Worm (Caenorhabditis elegans): ENCODE results near the gene nhr-18.

nhr-18 gene

DNA sequence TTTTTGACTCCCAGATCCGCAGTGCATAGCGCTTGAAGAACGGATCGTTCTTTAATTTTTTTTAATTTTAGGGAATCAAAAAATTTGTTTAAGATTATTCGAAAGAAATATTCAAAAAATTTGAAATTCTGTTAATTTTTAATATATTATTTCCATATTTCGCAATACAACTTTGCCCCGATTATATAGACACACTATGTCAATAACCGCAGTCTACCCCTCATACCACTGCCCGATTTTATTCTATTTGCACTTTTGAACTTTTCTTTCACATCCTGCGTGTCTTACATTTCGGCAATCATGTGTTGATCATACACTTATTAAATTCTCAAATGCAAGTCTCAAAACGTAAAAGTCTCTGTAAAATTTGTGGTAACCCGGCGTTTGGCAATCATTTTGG, 8.2 kb upstream of the nhr-18 start, which contains the start of gene nhr-56 (continued):
- no peak for TF ChIP-seq ZK546.5 (tag; optimal IDR thresholded peaks at IDR 0.05)
- TF ChIP-seq lin-15B (tag; optimal IDR thresholded peaks at IDR 0.05) = no peak
- no peak for TF ChIP-seq lin-39 (tag; optimal IDR thresholded peaks at IDR 0.05)
- TF ChIP-seq mml-1 (tag; optimal IDR thresholded peaks at IDR 0.05) = no peak
- TF ChIP-seq egl-27 (tag; optimal IDR thresholded peaks at IDR 0.05) = no peak
- TF ChIP-seq fkh-2 (tag; optimal IDR thresholded peaks at IDR 0.05) = no peak
- no peak for TF ChIP-seq snpc-4 (tag; optimal IDR thresholded peaks at IDR 0.05)
- peak; percentile 69 for TF ChIP-seq nhr-23 (tag; optimal IDR thresholded peaks at IDR 0.05)
- no peak for TF ChIP-seq ama-1 (optimal IDR thresholded peaks at IDR 0.05)
- TF ChIP-seq ceh-82 (tag; optimal IDR thresholded peaks at IDR 0.05) = no peak
- TF ChIP-seq hmg-11 (tag; optimal IDR thresholded peaks at IDR 0.05) = no peak

DNA sequence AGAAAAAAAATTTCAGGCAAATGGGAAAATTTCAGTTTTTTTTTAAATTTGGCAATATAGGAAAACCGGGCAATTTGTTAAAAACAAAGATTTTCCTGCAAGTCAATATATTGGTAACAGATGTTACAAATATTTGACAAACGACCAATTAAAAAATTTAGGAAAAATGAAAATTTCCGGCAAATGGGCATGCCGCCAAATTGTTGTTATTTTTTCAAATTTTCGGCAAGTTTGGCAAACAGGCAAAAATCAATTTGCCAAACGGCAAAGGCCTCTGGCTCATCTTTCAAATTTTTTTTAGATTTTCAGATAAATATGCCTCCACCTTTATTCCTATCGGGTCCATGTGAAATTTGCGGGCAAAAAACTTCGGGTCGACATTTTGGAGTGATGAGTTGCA, 5.2 kb upstream of the nhr-18 start, which contains the start of gene nhr-128:
nhr-128 (plus strand) TSS at position 301 of the 400 bp plus-strand sequence.
- TF ChIP-seq lsy-12 (tag; optimal IDR thresholded peaks at IDR 0.05) (no peak), ceh-16 (tag; optimal IDR thresholded peaks at IDR 0.05) (no peak), fkh-10 (GFP tag; optimal IDR thresholded peaks at IDR 0.05) (no peak), mml-1 (tag; optimal IDR thresholded peaks at IDR 0.05) (no peak), lin-15B (tag; optimal IDR thresholded peaks at IDR 0.05) (no peak), snpc-4 (tag; optimal IDR thresholded peaks at IDR 0.05) (no peak), ceh-28 (tag; optimal IDR thresholded peaks at IDR 0.05) (no peak), fkh-2 (tag; optimal IDR thresholded peaks at IDR 0.05) (no peak), daf-12 (tag; optimal IDR thresholded peaks at IDR 0.05) (no peak), nhr-43 (tag; optimal IDR thresholded peaks at IDR 0.05; ENCODE audit: poor library complexity, severe bottlenecking) (no peak), nhr-67 (tag; optimal IDR thresholded peaks at IDR 0.05) (no peak), unc-62 (GFP tag; optimal IDR thresholded peaks at IDR 0.05) (no peak), egl-5 (tag; optimal IDR thresholded peaks at IDR 0.05) (no peak), ZK546.5 (tag; optimal IDR thresholded peaks at IDR 0.05) (no peak), zag-1 (tag; optimal IDR thresholded peaks at IDR 0.05) (no peak), unc-39 (tag; optimal IDR thresholded peaks at IDR 0.05) (no peak), pha-4 (tag; optimal IDR thresholded peaks at IDR 0.05) (no peak), elt-2 (tag; optimal IDR thresholded peaks at IDR 0.05) (no peak), eor-1 (tag; optimal IDR thresholded peaks at IDR 0.05) (no peak)

ce11 chrV:2225130-2225529, 1.9 kb upstream of the nhr-18 start, which contains the start of gene nhr-103:
Gene nhr-103 (plus strand): TSS chrV:2225430.
- TF ChIP-seq nhr-12 (tag; optimal IDR thresholded peaks at IDR 0.05) (no peak), ceh-16 (tag; optimal IDR thresholded peaks at IDR 0.05) (no peak), unc-39 (tag; optimal IDR thresholded peaks at IDR 0.05) (no peak), nhr-43 (tag; optimal IDR thresholded peaks at IDR 0.05; ENCODE audit: poor library complexity, severe bottlenecking) (no peak), mml-1 (tag; optimal IDR thresholded peaks at IDR 0.05) (no peak), fos-1 (tag; optimal IDR thresholded peaks at IDR 0.05) (no peak)

DNA sequence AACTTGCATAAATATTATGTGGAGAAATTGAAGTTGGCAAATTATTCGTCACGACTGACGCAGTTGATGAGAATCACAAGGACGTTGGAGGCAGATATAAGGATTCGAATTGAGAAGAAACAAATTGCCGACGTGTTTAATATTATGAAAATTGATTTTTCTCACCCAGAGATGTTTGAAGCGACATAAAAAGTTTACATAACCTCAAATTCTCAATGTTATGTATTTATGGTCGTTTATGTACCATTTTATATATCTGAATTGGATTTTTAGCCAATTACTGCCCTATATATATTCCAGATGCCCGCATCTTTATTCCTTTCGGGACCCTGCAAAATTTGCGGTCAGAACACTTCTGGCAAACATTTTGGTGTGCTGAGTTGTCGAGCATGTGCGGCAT, 1.8 kb downstream of the nhr-18 start, which contains the start of gene nhr-126:
nhr-126 (plus strand) TSS at position 301 of the 400 bp plus-strand sequence.
- no peak for TF ChIP-seq pha-4 (tag; optimal IDR thresholded peaks at IDR 0.05)

DNA sequence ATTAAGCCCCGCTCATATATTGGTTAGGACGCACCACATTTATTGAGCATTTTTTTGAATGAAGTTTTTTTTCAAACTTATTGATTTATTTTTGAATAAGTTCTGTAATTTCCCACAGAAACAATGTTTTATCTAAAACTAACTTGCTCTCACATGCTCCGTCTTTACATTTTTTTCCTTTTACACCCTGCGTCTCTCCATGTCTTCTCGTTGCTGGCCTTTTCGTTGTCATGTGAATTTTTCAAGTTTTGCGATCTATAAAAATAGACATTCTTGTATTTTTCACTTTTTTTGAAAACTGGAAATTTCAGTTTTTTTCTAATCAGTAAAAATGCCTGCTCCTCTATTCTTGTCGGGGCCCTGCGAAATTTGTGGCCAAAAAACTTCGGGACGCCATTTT, 3.9 kb downstream of the nhr-18 start, which contains the start of gene nhr-134:
nhr-134 (plus strand) TSS at position 312 of the 400 bp plus-strand sequence.
- TF ChIP-seq mml-1 (tag; optimal IDR thresholded peaks at IDR 0.05) = no peak
- peak; percentile 63 for TF ChIP-seq pha-4 (tag; optimal IDR thresholded peaks at IDR 0.05)
- no peak for TF ChIP-seq nhr-76 (tag; optimal IDR thresholded peaks at IDR 0.05)
- peak; percentile 53 for TF ChIP-seq elt-2 (tag; optimal IDR thresholded peaks at IDR 0.05)
- peak; percentile 34 for TF ChIP-seq snpc-4 (tag; optimal IDR thresholded peaks at IDR 0.05)

DNA sequence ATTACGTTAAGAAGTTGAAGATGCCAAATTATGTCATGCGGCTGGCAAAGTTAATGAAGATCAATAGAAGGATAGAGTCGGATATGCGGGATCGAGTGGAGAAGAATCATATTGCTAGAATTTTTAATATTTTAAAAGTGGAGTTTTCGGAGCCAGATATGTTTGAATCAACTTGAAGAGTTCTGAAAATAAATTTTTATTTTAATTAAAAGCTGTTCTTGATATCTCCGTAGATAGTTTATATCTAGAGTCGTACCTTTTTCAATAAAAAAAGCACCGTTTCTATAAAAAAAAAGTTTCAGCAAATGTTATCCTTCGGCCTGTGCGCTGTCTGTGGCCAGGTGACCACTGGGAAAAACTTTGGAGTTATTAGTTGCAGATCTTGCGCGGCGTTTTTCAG, 6.2 kb downstream of the nhr-18 start, which contains the start of gene nhr-96:
nhr-96 (plus strand) TSS at position 301 of the 400 bp plus-strand sequence.
- TF ChIP-seq ceh-28 (tag; optimal IDR thresholded peaks at IDR 0.05) (no peak), elt-2 (tag; optimal IDR thresholded peaks at IDR 0.05) (no peak), tbx-2 (tag; optimal IDR thresholded peaks at IDR 0.05) (no peak), egl-5 (tag; optimal IDR thresholded peaks at IDR 0.05) (no peak), ceh-9 (tag; optimal IDR thresholded peaks at IDR 0.05) (no peak)
